Worm (Caenorhabditis elegans) whole organism, L1 larva: ENCODE results near the gene pals-21.
A peak's percentile ranks its signal among the peaks of the same experiment; 100 is the strongest.

Experiments used
- C04F5.9 ChIP-seq: sonication (generic microtip); optimal IDR thresholded peaks from 2 replicates; lab custom pipeline; 2016; ENCODE audit warnings: missing genetic modification characterization, missing compliant biosample characterization
- C16A3.4 ChIP-seq: fragments of 150-350 bp; optimal IDR thresholded peaks from 2 replicates; lab custom pipeline; 2014; ENCODE audit warnings: missing biosample characterization, missing genetic modification characterization
- Y116A8C.19 ChIP-seq: sonication (generic microtip); optimal IDR thresholded peaks from 2 replicates; lab custom pipeline; 2016; ENCODE audit warnings: missing compliant biosample characterization, missing genetic modification characterization, borderline replicate concordance
- aly-2 ChIP-seq: fragments of 150-350 bp; optimal IDR thresholded peaks from 2 replicates; lab custom pipeline; 2014; ENCODE audit warnings: missing biosample characterization, missing genetic modification characterization
- ceh-63 ChIP-seq: fragments of 200-800 bp; sonication (Bioruptor generic); optimal IDR thresholded peaks from 2 replicates; lab custom pipeline; 2018; ENCODE audit warnings: mild to moderate bottlenecking, missing genetic modification characterization, missing compliant biosample characterization
- ceh-88 ChIP-seq: fragments of 200-800 bp; sonication (Bioruptor generic); IDR thresholded peaks from 2 replicates; pipeline ENCODE4 v1.3.6; 2022; ENCODE audit warnings: missing genetic modification characterization, missing compliant biosample characterization
- ceh-90 ChIP-seq: sonication (generic microtip); optimal IDR thresholded peaks from 2 replicates; lab custom pipeline; 2016; ENCODE audit warnings: missing genetic modification characterization, missing compliant biosample characterization
- dsc-1 ChIP-seq: sonication (generic microtip); optimal IDR thresholded peaks from 2 replicates; lab custom pipeline; 2016; ENCODE audit warnings: mild to moderate bottlenecking, missing genetic modification characterization, missing compliant biosample characterization
- efl-1 ChIP-seq, 4 experiments: fragments of 150-350 bp; optimal IDR thresholded peaks in 3 of 4; peaks in 1 of 4; 1 replicate in 1 of 4; 2 replicates in 3 of 4; lab custom pipeline; 2014; ENCODE audit warnings: missing biosample characterization in 2 of 4, missing genetic modification characterization in 2 of 4, missing genetic modification reagents in 2 of 4
- egl-13 ChIP-seq: sonication (generic microtip); optimal IDR thresholded peaks from 2 replicates; lab custom pipeline; 2016; ENCODE audit warnings: missing genotype, missing genetic modification reagents, missing genetic modification characterization, missing compliant biosample characterization
- egl-27 ChIP-seq, 2 experiments: fragments of 150-350 bp in 1 of 2; sonication (generic microtip); optimal IDR thresholded peaks; 3 replicates each; lab custom pipeline; 2017 to 2018; ENCODE audit warnings: missing biosample characterization in 2 of 2, missing genetic modification characterization in 2 of 2, missing genetic modification reagents in 2 of 2
- elt-2 ChIP-seq: sonication (generic microtip); optimal IDR thresholded peaks from 2 replicates; lab custom pipeline; 2016; ENCODE audit warnings: missing genetic modification characterization, mild to moderate bottlenecking, inconsistent platforms, missing compliant biosample characterization, missing genetic modification reagents
- elt-3 ChIP-seq, 6 experiments: fragments of 150-350 bp in 1 of 6; sonication (generic microtip); optimal IDR thresholded peaks; 2 replicates each; lab custom pipeline; 2017 to 2018; ENCODE audit warnings: missing biosample characterization in 6 of 6, missing genetic modification characterization in 6 of 6, inconsistent platforms in 1 of 6
- fkh-10 ChIP-seq: sonication (generic microtip); optimal IDR thresholded peaks from 2 replicates; lab custom pipeline; 2017; ENCODE audit warnings: missing biosample characterization, missing genetic modification reagents, missing genetic modification characterization
- fos-1 ChIP-seq: fragments of 150-350 bp; optimal IDR thresholded peaks from 2 replicates; lab custom pipeline; 2014; ENCODE audit warnings: missing biosample characterization, missing genetic modification characterization
- hlh-4 ChIP-seq: sonication (generic microtip); optimal IDR thresholded peaks from 2 replicates; lab custom pipeline; 2016; ENCODE audit warnings: mild to moderate bottlenecking, missing genetic modification characterization, missing compliant biosample characterization
- hpl-2 ChIP-seq: fragments of 150-350 bp; optimal IDR thresholded peaks from 2 replicates; lab custom pipeline; 2014; ENCODE audit warnings: missing biosample characterization, missing genetic modification reagents, missing genetic modification characterization
- isw-1 ChIP-seq: fragments of 200-800 bp; sonication (Bioruptor generic); IDR thresholded peaks from 2 replicates; pipeline ENCODE4 v1.3.6; 2022; ENCODE audit warnings: missing genetic modification characterization, missing compliant biosample characterization
- jun-1 ChIP-seq: fragments of 150-350 bp; optimal IDR thresholded peaks from 2 replicates; lab custom pipeline; 2014; ENCODE audit warnings: missing biosample characterization, missing genetic modification reagents, missing genetic modification characterization
- lin-39 ChIP-seq: fragments of 150-350 bp; optimal IDR thresholded peaks from 2 replicates; lab custom pipeline; 2014; ENCODE audit warnings: missing biosample characterization, missing genetic modification reagents, missing genetic modification characterization
- lir-3 ChIP-seq: sonication (generic microtip); optimal IDR thresholded peaks from 2 replicates; lab custom pipeline; 2016; ENCODE audit warnings: mild to moderate bottlenecking, missing genetic modification characterization, moderate library complexity, missing compliant biosample characterization; ENCODE audit not compliant: poor library complexity
- lsy-2 ChIP-seq, 2 experiments: fragments of 150-350 bp; optimal IDR thresholded peaks; 2 replicates each; lab custom pipeline; 2014; ENCODE audit warnings: missing biosample characterization in 2 of 2, missing genetic modification characterization in 2 of 2
- mab-9 ChIP-seq: fragments of 200-800 bp; sonication (Bioruptor generic); IDR thresholded peaks from 2 replicates; pipeline ENCODE4 v1.3.6; 2022; ENCODE audit warnings: missing genetic modification reagents, missing genetic modification characterization, missing compliant biosample characterization
- mdl-1 ChIP-seq, 2 experiments: fragments of 150-350 bp; optimal IDR thresholded peaks; 2 replicates each; lab custom pipeline; 2014 to 2017; ENCODE audit warnings: missing biosample characterization in 2 of 2, missing genetic modification characterization in 2 of 2, inconsistent platforms in 1 of 2
- nhr-11 ChIP-seq: fragments of 150-350 bp; optimal IDR thresholded peaks from 2 replicates; lab custom pipeline; 2014; ENCODE audit warnings: missing biosample characterization, missing genetic modification characterization
- nhr-12 ChIP-seq: sonication (generic microtip); optimal IDR thresholded peaks from 2 replicates; lab custom pipeline; 2017; ENCODE audit warnings: missing biosample characterization, missing genetic modification characterization
- nhr-19 ChIP-seq: fragments of 200-800 bp; sonication (Bioruptor generic); conservative IDR thresholded peaks from 2 replicates; pipeline ENCODE4 v1.3.6; 2022; ENCODE audit warnings: missing genetic modification characterization, missing compliant biosample characterization
- nhr-237 ChIP-seq: fragments of 150-350 bp; optimal IDR thresholded peaks from 2 replicates; lab custom pipeline; 2014; ENCODE audit warnings: missing biosample characterization, missing genetic modification characterization
- nhr-28 ChIP-seq: fragments of 150-350 bp; optimal IDR thresholded peaks from 2 replicates; lab custom pipeline; 2014; ENCODE audit warnings: missing biosample characterization, missing genetic modification characterization
- nhr-47 ChIP-seq: sonication (generic microtip); optimal IDR thresholded peaks from 2 replicates; lab custom pipeline; 2016; ENCODE audit warnings: mild to moderate bottlenecking, missing genetic modification characterization, moderate library complexity, missing compliant biosample characterization
- nhr-71 ChIP-seq: sonication (generic microtip); optimal IDR thresholded peaks from 2 replicates; lab custom pipeline; 2016; ENCODE audit warnings: mild to moderate bottlenecking, missing genetic modification characterization, moderate library complexity, missing compliant biosample characterization
- nhr-76 ChIP-seq: sonication (generic microtip); optimal IDR thresholded peaks from 2 replicates; lab custom pipeline; 2017; ENCODE audit warnings: missing biosample characterization, missing genetic modification characterization
- nhr-77 ChIP-seq: fragments of 150-350 bp; optimal IDR thresholded peaks from 2 replicates; lab custom pipeline; 2014; ENCODE audit warnings: missing biosample characterization, missing genetic modification characterization
- nhr-85 ChIP-seq: sonication (generic microtip); peaks from one replicate; lab custom pipeline; 2016; ENCODE audit warnings: missing genetic modification characterization, inconsistent platforms, missing compliant biosample characterization
- pag-3 ChIP-seq: sonication (generic microtip); optimal IDR thresholded peaks from 2 replicates; lab custom pipeline; 2017; ENCODE audit warnings: missing genetic modification characterization, mild to moderate bottlenecking, missing compliant biosample characterization, antibody characterized with exemption, borderline replicate concordance; ENCODE audit not compliant: insufficient read depth
- pax-3 ChIP-seq: fragments of 200-800 bp; sonication (Bioruptor generic); optimal IDR thresholded peaks from 2 replicates; lab custom pipeline; 2018; ENCODE audit warnings: mild to moderate bottlenecking, missing genetic modification characterization, moderate library complexity, missing compliant biosample characterization
- pqm-1 ChIP-seq: sonication (generic microtip); optimal IDR thresholded peaks from 3 replicates; lab custom pipeline; 2017; ENCODE audit warnings: missing biosample characterization, missing genetic modification characterization
- snu-23 ChIP-seq: sonication (generic microtip); optimal IDR thresholded peaks from 2 replicates; lab custom pipeline; 2016; ENCODE audit warnings: missing genetic modification characterization, missing compliant biosample characterization
- sox-4 ChIP-seq: sonication (generic microtip); optimal IDR thresholded peaks from 2 replicates; lab custom pipeline; 2016; ENCODE audit warnings: missing genetic modification characterization, missing compliant biosample characterization
- sptf-1 ChIP-seq: fragments of 150-350 bp; optimal IDR thresholded peaks from 2 replicates; lab custom pipeline; 2014; ENCODE audit warnings: missing biosample characterization, missing genetic modification characterization
- tlp-1 ChIP-seq: fragments of 150-350 bp; optimal IDR thresholded peaks from 2 replicates; lab custom pipeline; 2014; ENCODE audit warnings: missing biosample characterization, missing genetic modification characterization
- unc-130 ChIP-seq: fragments of 150-350 bp; optimal IDR thresholded peaks from 2 replicates; lab custom pipeline; 2017; ENCODE audit warnings: missing biosample characterization, missing genetic modification characterization, inconsistent platforms
- unc-86 ChIP-seq: sonication (generic microtip); optimal IDR thresholded peaks from 2 replicates; lab custom pipeline; 2016; ENCODE audit warnings: missing genetic modification characterization, missing compliant biosample characterization
- unc-98 ChIP-seq: fragments of 200-800 bp; sonication (Bioruptor generic); IDR thresholded peaks from 2 replicates; pipeline ENCODE4 v1.3.6; 2022; ENCODE audit warnings: missing genetic modification characterization, missing compliant biosample characterization
- zip-4 ChIP-seq: fragments of 200-800 bp; sonication (Bioruptor generic); optimal IDR thresholded peaks from 2 replicates; lab custom pipeline; 2018; ENCODE audit warnings: mild to moderate bottlenecking, missing genetic modification characterization, moderate library complexity, missing compliant biosample characterization
- ztf-4 ChIP-seq: fragments of 150-350 bp; optimal IDR thresholded peaks from 2 replicates; lab custom pipeline; 2014; ENCODE audit warnings: missing biosample characterization, missing genetic modification characterization

The pals-21 gene

ce11 chrIII:1429275-1429674, 48.8 kb upstream of the pals-21 start:
- TF ChIP-seq nhr-28 (no peak), nhr-85 (tag; lab: Kevin White, UChicago) (no peak), ztf-4 (tag; lab: Kevin White, UChicago) (no peak), pqm-1 (tag; lab: Kevin White, UChicago) (no peak), aly-2 (tag; lab: Kevin White, UChicago) (no peak), nhr-76 (no peak), snu-23 (GFP tag; lab: Kevin White, UChicago) (no peak), efl-1 (optimal IDR thresholded peaks at IDR 0.05; lab: Kevin White, UChicago) (no peak), efl-1 (GFP tag; optimal IDR thresholded peaks at IDR 0.05 in 1 of 2; lab: Kevin White, UChicago) (no peak), fkh-10 (no peak), nhr-47 (tag; lab: Kevin White, UChicago) (no peak), nhr-71 (no peak), elt-3 (tag; optimal IDR thresholded peaks at IDR 0.05; lab: Kevin White, UChicago) (no peak), lir-3 (tag; lab: Kevin White, UChicago) (no peak), isw-1 (GFP tag; lab: Robert Waterston, UW) (no peak), unc-98 (GFP tag; lab: Robert Waterston, UW) (no peak), sox-4 (tag; lab: Kevin White, UChicago) (no peak), ceh-88 (GFP tag; lab: Robert Waterston, UW) (no peak), dsc-1 (tag; lab: Kevin White, UChicago) (no peak)

DNA sequence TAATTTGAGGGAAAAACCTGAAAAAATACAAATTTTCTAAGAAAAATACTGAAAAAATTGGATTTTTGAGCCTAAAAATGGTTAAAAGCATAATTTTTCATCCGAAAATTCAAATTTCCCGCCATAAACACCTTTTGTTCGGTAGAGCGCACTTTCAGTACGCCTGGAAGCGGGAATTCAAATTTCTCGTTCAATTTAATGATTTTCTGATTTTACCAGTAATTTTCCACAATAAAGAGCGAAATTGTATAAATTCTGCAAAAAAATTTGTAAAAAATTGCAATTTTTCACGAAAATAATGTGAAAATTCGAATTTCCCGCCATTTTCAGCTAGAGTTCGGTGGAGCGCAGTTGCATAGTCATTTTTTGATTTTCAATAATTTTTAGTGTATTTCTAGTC, 48.0 kb upstream of the pals-21 start:
- no peak for TF ChIP-seq nhr-12 (tag; lab: Kevin White, UChicago)
- TF ChIP-seq efl-1 (optimal IDR thresholded peaks at IDR 0.05; lab: Kevin White, UChicago) = no peak
- TF ChIP-seq efl-1 (GFP tag; optimal IDR thresholded peaks at IDR 0.05 in 1 of 2; lab: Kevin White, UChicago) = peak in 1 of 2 experiments; percentile 16
- no peak for TF ChIP-seq nhr-71

ce11 chrIII:1427126-1427525, 46.7 kb upstream of the pals-21 start, which contains the start of gene lelo-2:
Gene lelo-2, minus strand, starts transcription at chrIII:1427226.
- no peak for TF ChIP-seq pax-3 (tag; lab: Kevin White, UChicago)
- no peak for TF ChIP-seq egl-27 (tag; optimal IDR thresholded peaks at IDR 0.05; lab: Kevin White, UChicago)
- no peak for TF ChIP-seq fkh-10
- TF ChIP-seq nhr-47 (tag; lab: Kevin White, UChicago) = no peak
- no peak for TF ChIP-seq nhr-11 (tag; lab: Kevin White, UChicago)
- no peak for TF ChIP-seq mdl-1 (tag; optimal IDR thresholded peaks at IDR 0.05; lab: Kevin White, UChicago)
- no peak for TF ChIP-seq unc-86 (tag; lab: Kevin White, UChicago)
- no peak for TF ChIP-seq mab-9 (GFP tag; lab: Robert Waterston, UW)

ce11 chrIII:1424305-1424704, 43.9 kb upstream of the pals-21 start:
- TF ChIP-seq jun-1 (peak; percentile 47), unc-130 (tag; lab: Kevin White, UChicago) (peak; percentile 44), ceh-88 (GFP tag; lab: Robert Waterston, UW) (no peak), elt-2 (tag; lab: Kevin White, UChicago) (peak; percentile 32), nhr-77 (peak; percentile 34), zip-4 (GFP tag; lab: Kevin White, UChicago) (peak; percentile 54), egl-27 (tag; optimal IDR thresholded peaks at IDR 0.05; lab: Kevin White, UChicago) (no peak), tlp-1 (tag; lab: Kevin White, UChicago) (no peak), lsy-2 (tag; optimal IDR thresholded peaks at IDR 0.05; lab: Kevin White, UChicago) (peak; percentile 67 to 81), dsc-1 (tag; lab: Kevin White, UChicago) (peak; percentile 77), unc-98 (GFP tag; lab: Robert Waterston, UW) (peak; percentile 47; the same call in 1 of the 2 replicates), hlh-4 (no peak), C04F5.9 (tag; lab: Kevin White, UChicago) (no peak), sptf-1 (tag; lab: Kevin White, UChicago) (no peak), egl-13 (tag; lab: Kevin White, UChicago) (peak; percentile 33), Y116A8C.19 (tag; lab: Kevin White, UChicago) (no peak), C16A3.4 (tag; lab: Kevin White, UChicago) (peak; percentile 34), nhr-47 (tag; lab: Kevin White, UChicago) (peak; percentile 86), ceh-63 (GFP tag; lab: Kevin White, UChicago) (no peak), fos-1 (no peak), lin-39 (tag; lab: Kevin White, UChicago) (peak; percentile 7), nhr-19 (GFP tag; lab: Robert Waterston, UW) (peak; percentile 69), nhr-237 (tag; lab: Kevin White, UChicago) (peak; percentile 1), mdl-1 (tag; optimal IDR thresholded peaks at IDR 0.05; lab: Kevin White, UChicago) (peak in 1 of 2 experiments; percentile 57), hpl-2 (GFP tag; lab: Kevin White, UChicago) (no peak), elt-3 (tag; optimal IDR thresholded peaks at IDR 0.05; lab: Kevin White, UChicago) (peak in 2 of 6 experiments; percentile 9 to 11), ceh-90 (tag; lab: Kevin White, UChicago) (no peak), nhr-11 (tag; lab: Kevin White, UChicago) (no peak), pag-3 (tag; lab: Kevin White, UChicago) (no peak)
